Worm (Caenorhabditis elegans) whole organism, late embryonic: ENCODE data around the gene C35C5.10.

ENCODE experiments used
- ama-1 ChIP-seq: fragments of 150-350 bp; optimal IDR thresholded peaks from 2 replicates; lab custom pipeline; 2014
- elt-2 ChIP-seq: sonication (generic microtip); optimal IDR thresholded peaks from 2 replicates; lab custom pipeline; 2016; ENCODE audit warnings: missing genetic modification reagents, missing genetic modification characterization, missing compliant biosample characterization
- fkh-10 ChIP-seq: fragments of 150-350 bp; optimal IDR thresholded peaks from 2 replicates; lab custom pipeline; 2014; ENCODE audit warnings: missing biosample characterization, missing genetic modification reagents, missing genetic modification characterization
- lin-11 ChIP-seq: fragments of 200-800 bp; sonication (Bioruptor generic); optimal IDR thresholded peaks from 2 replicates; lab custom pipeline; 2018; ENCODE audit warnings: mild to moderate bottlenecking, missing genetic modification characterization, missing compliant biosample characterization
- tbx-7 ChIP-seq: sonication (generic microtip); optimal IDR thresholded peaks from 2 replicates; lab custom pipeline; 2016; ENCODE audit warnings: missing genotype, missing genetic modification characterization, missing compliant biosample characterization

DNA sequence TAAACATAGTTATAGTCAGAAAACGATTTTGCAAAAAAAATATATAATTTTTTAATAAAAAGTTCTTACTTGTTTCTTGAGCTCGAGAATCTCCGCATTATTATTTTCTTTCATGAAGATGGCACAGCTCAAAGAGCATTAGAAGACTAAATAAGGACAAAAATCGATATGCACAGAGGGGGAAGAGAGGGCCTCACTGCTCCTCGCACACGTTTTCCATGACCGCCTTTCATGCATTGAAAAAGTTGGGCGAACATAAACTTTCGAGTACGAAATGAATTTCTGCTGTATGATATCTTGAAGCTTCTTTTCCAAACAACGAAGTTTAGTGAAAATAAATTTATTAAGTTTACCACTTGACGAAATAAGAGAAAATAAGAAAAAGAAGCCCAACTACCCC, 44.8 kb upstream of the C35C5.10 start, which contains the start of gene ccdc-149:
- TF ChIP-seq elt-2 (tag; lab: Kevin White, UChicago), result no peak
- TF ChIP-seq ama-1 (lab: Kevin White, UChicago), result no peak
- TF ChIP-seq fkh-10 (GFP tag; lab: Kevin White, UChicago), result no peak
- no peak for TF ChIP-seq lin-11 (tag; lab: Kevin White, UChicago)
- TF ChIP-seq tbx-7 (tag; lab: Kevin White, UChicago), result no peak
